Fruit fly (Drosophila melanogaster) whole organism, embryonic: ENCODE results near the gene Fbxl4.

Experiments
- Antp ChIP-seq: fragments of 200-800 bp; sonication (Bioruptor generic); optimal IDR thresholded peaks from 3 replicates; lab custom pipeline; 2016; ENCODE audit warnings: missing biosample characterization, missing genetic modification characterization
- CG17612 ChIP-seq: fragments of 200-800 bp; sonication (Bioruptor generic); IDR thresholded peaks from 2 replicates; pipeline ENCODE4 v1.3.6; 2022; ENCODE audit warnings: missing biosample characterization, missing genetic modification characterization
- CG18262 ChIP-seq: fragments of 200-800 bp; optimal IDR thresholded peaks from 3 replicates; lab custom pipeline; 2019; ENCODE audit warnings: missing biosample characterization, mild to moderate bottlenecking, missing genetic modification characterization, moderate library complexity
- CG2678 ChIP-seq: fragments of 200-800 bp; sonication (Bioruptor generic); optimal IDR thresholded peaks from 3 replicates; lab custom pipeline; 2019; ENCODE audit warnings: missing biosample characterization, mild to moderate bottlenecking, missing genetic modification characterization, moderate library complexity
- CG31224 ChIP-seq: fragments of 200-800 bp; sonication (Bioruptor generic); IDR thresholded peaks from 2 replicates; pipeline ENCODE4 v1.3.6; 2022; ENCODE audit warnings: missing biosample characterization, missing genetic modification characterization
- CG32767 ChIP-seq: fragments of 200-800 bp; sonication (Bioruptor generic); IDR thresholded peaks from 2 replicates; pipeline ENCODE4 v1.3.6; 2022; ENCODE audit warnings: missing biosample characterization, missing genetic modification characterization
- CG3281 ChIP-seq: fragments of 200-800 bp; sonication (Bioruptor generic); optimal IDR thresholded peaks from 3 replicates; lab custom pipeline; 2017; ENCODE audit warnings: missing biosample characterization, mild to moderate bottlenecking, missing genetic modification characterization
- CG5245 ChIP-seq: fragments of 200-800 bp; sonication (Bioruptor generic); optimal IDR thresholded peaks from 3 replicates; lab custom pipeline; 2016; ENCODE audit warnings: missing biosample characterization, missing genetic modification characterization
- CG6654 ChIP-seq: fragments of 200-800 bp; sonication (Bioruptor generic); optimal IDR thresholded peaks from 2 replicates; lab custom pipeline; 2017; ENCODE audit warnings: missing biosample characterization, mild to moderate bottlenecking, missing genetic modification characterization
- CG6791 ChIP-seq: fragments of 200-800 bp; sonication (Bioruptor generic); IDR thresholded peaks from 3 replicates; pipeline ENCODE4 v1.3.6; 2022; ENCODE audit warnings: missing biosample characterization, missing genetic modification characterization; ENCODE audit not compliant: partially characterized antibody
- CG6813 ChIP-seq: fragments of 200-800 bp; sonication (Bioruptor generic); optimal IDR thresholded peaks from 2 replicates; lab custom pipeline; 2017; ENCODE audit warnings: missing biosample characterization, missing genetic modification characterization, mild to moderate bottlenecking, moderate library complexity, missing genetic modification reagents
- CG8281 ChIP-seq: fragments of 200-800 bp; sonication (Bioruptor generic); optimal IDR thresholded peaks from 2 replicates; lab custom pipeline; 2018; ENCODE audit warnings: missing biosample characterization, mild to moderate bottlenecking, missing genetic modification characterization, moderate library complexity
- CHES-1-like ChIP-seq: fragments of 200-800 bp; sonication (Bioruptor generic); optimal IDR thresholded peaks from 2 replicates; lab custom pipeline; 2016; ENCODE audit warnings: missing biosample characterization, missing genetic modification characterization
- Doc2 ChIP-seq: fragments of 200-800 bp; sonication (Bioruptor generic); IDR thresholded peaks from 2 replicates; pipeline ENCODE4 v1.3.6; 2022; ENCODE audit warnings: missing biosample characterization, missing genetic modification characterization
- HmgD ChIP-seq: fragments of 200-800 bp; sonication (Bioruptor generic); optimal IDR thresholded peaks from 3 replicates; lab custom pipeline; 2016; ENCODE audit warnings: missing biosample characterization, missing genetic modification characterization
- Hr3 ChIP-seq: fragments of 200-800 bp; sonication (Bioruptor generic); optimal IDR thresholded peaks from 3 replicates; lab custom pipeline; 2016; ENCODE audit warnings: missing biosample characterization, missing genetic modification characterization
- Lhr ChIP-seq: fragments of 200-800 bp; sonication (Bioruptor generic); optimal IDR thresholded peaks from 3 replicates; lab custom pipeline; 2017; ENCODE audit warnings: mild to moderate bottlenecking, missing biosample characterization, missing genetic modification reagents, missing genetic modification characterization
- Lpt ChIP-seq: fragments of >200 bp; optimal IDR thresholded peaks from 2 replicates; lab custom pipeline; 2018; ENCODE audit warnings: missing biosample characterization, missing genetic modification characterization
- MTF-1 ChIP-seq: fragments of 200-800 bp; sonication (Bioruptor generic); optimal IDR thresholded peaks from 2 replicates; lab custom pipeline; 2018; ENCODE audit warnings: missing biosample characterization, mild to moderate bottlenecking, missing genetic modification characterization, borderline replicate concordance
- Max ChIP-seq: fragments of 200-800 bp; sonication (Bioruptor generic); optimal IDR thresholded peaks from 2 replicates; lab custom pipeline; 2016; ENCODE audit warnings: missing biosample characterization, mild to moderate bottlenecking, missing genetic modification characterization
- Med ChIP-seq: fragments of 200-800 bp; sonication (Bioruptor generic); peaks from one replicate; lab custom pipeline; 2016; ENCODE audit warnings: missing biosample characterization, missing genetic modification characterization, mild to moderate bottlenecking, inconsistent platforms, moderate library complexity
- Mes4 ChIP-seq: fragments of 200-800 bp; sonication (Bioruptor generic); optimal IDR thresholded peaks from 2 replicates; lab custom pipeline; 2016; ENCODE audit warnings: missing biosample characterization, missing genetic modification characterization
- Ssrp ChIP-seq: fragments of 200-800 bp; sonication (Bioruptor generic); optimal IDR thresholded peaks from 2 replicates; lab custom pipeline; 2018; ENCODE audit warnings: missing biosample characterization, mild to moderate bottlenecking, missing genetic modification characterization, moderate library complexity
- al ChIP-seq: fragments of 200-800 bp; sonication (Bioruptor generic); IDR thresholded peaks from 2 replicates; pipeline ENCODE4 v1.3.6; 2022; ENCODE audit warnings: missing biosample characterization, missing genetic modification characterization
- bbx ChIP-seq: fragments of 200-800 bp; sonication (Bioruptor generic); IDR thresholded peaks from 2 replicates; pipeline ENCODE4 v1.3.6; 2022; ENCODE audit warnings: missing biosample characterization, missing genetic modification characterization; ENCODE audit not compliant: partially characterized antibody
- br ChIP-seq: fragments of >200 bp; optimal IDR thresholded peaks from 2 replicates; lab custom pipeline; 2017
- chm ChIP-seq: fragments of 200-800 bp; sonication (Bioruptor generic); IDR thresholded peaks from 2 replicates; pipeline ENCODE4 v1.3.6; 2022; ENCODE audit warnings: missing biosample characterization, missing genetic modification characterization
- eve ChIP-seq, 2 experiments: fragments of >200 bp; optimal IDR thresholded peaks; 2 replicates each; lab custom pipeline; 2017; ENCODE audit warnings: missing biosample characterization in 2 of 2, missing genetic modification characterization in 2 of 2
- exex ChIP-seq: fragments of 200-800 bp; sonication (Bioruptor generic); optimal IDR thresholded peaks from 4 replicates; lab custom pipeline; 2018; ENCODE audit warnings: missing biosample characterization, mild to moderate bottlenecking, missing genetic modification characterization, moderate library complexity
- gce ChIP-seq: fragments of 200-800 bp; sonication (Bioruptor generic); IDR thresholded peaks from 3 replicates; pipeline ENCODE4 v1.3.6; 2022; ENCODE audit warnings: missing biosample characterization, missing genetic modification characterization
- gem ChIP-seq: fragments of 200-800 bp; sonication (Bioruptor generic); optimal IDR thresholded peaks from 2 replicates; lab custom pipeline; 2019; ENCODE audit warnings: missing biosample characterization, mild to moderate bottlenecking, missing genetic modification characterization, moderate library complexity
- grau ChIP-seq: fragments of 200-800 bp; optimal IDR thresholded peaks from 3 replicates; lab custom pipeline; 2019; ENCODE audit warnings: missing biosample characterization, mild to moderate bottlenecking, missing genetic modification characterization, moderate library complexity
- gro ChIP-seq: fragments of 200-800 bp; sonication (Bioruptor generic); optimal IDR thresholded peaks from 2 replicates; lab custom pipeline; 2016; ENCODE audit warnings: missing biosample characterization, missing genetic modification characterization
- gsb-n ChIP-seq: fragments of 200-800 bp; sonication (Bioruptor generic); optimal IDR thresholded peaks from 3 replicates; lab custom pipeline; 2018; ENCODE audit warnings: missing biosample characterization, mild to moderate bottlenecking, missing genetic modification characterization
- oc ChIP-seq: fragments of 200-800 bp; sonication (Bioruptor generic); optimal IDR thresholded peaks from 2 replicates; lab custom pipeline; 2018; ENCODE audit warnings: missing biosample characterization, mild to moderate bottlenecking, missing genetic modification characterization, moderate library complexity
- prd ChIP-seq, 3 experiments: fragments of >200 bp in 2 of 3; fragments of 200-800 bp in 1 of 3; sonication (Bioruptor generic) in 1 of 3; optimal IDR thresholded peaks in 2 of 3; IDR thresholded peaks in 1 of 3; 2 replicates in 2 of 3; 3 replicates in 1 of 3; pipeline versions ENCODE4 v1.3.6 to Lab custom; 2017 to 2022; ENCODE audit warnings: missing biosample characterization in 1 of 3, missing genetic modification characterization in 1 of 3
- pzg ChIP-seq: fragments of 200-800 bp; sonication (Bioruptor generic); optimal IDR thresholded peaks from 3 replicates; lab custom pipeline; 2018; ENCODE audit warnings: missing biosample characterization, mild to moderate bottlenecking, missing genetic modification characterization, moderate library complexity
- sd ChIP-seq: fragments of 200-800 bp; sonication (Bioruptor generic); optimal IDR thresholded peaks from 3 replicates; lab custom pipeline; 2018; ENCODE audit warnings: missing biosample characterization, mild to moderate bottlenecking, missing genetic modification characterization, moderate library complexity
- sens ChIP-seq: fragments of 200-800 bp; sonication (Bioruptor generic); peaks from one replicate; lab custom pipeline; 2016; ENCODE audit warnings: missing biosample characterization, missing genetic modification characterization
- sisA ChIP-seq: fragments of 200-800 bp; sonication (Bioruptor generic); IDR thresholded peaks from 2 replicates; pipeline ENCODE4 v1.3.6; 2022; ENCODE audit warnings: missing biosample characterization, missing genetic modification characterization
- slou ChIP-seq: fragments of 200-800 bp; sonication (Bioruptor generic); optimal IDR thresholded peaks from 3 replicates; lab custom pipeline; 2016; ENCODE audit warnings: missing biosample characterization, missing genetic modification characterization
- sob ChIP-seq: fragments of 200-800 bp; sonication (Bioruptor generic); IDR thresholded peaks from 2 replicates; pipeline ENCODE4 v1.3.6; 2022; ENCODE audit warnings: missing biosample characterization, missing genetic modification characterization
- sqz ChIP-seq: fragments of 200-800 bp; sonication (Bioruptor generic); optimal IDR thresholded peaks from 3 replicates; lab custom pipeline; 2018; ENCODE audit warnings: missing biosample characterization, mild to moderate bottlenecking, missing genetic modification characterization
- tll ChIP-seq, 2 experiments: fragments of 200-800 bp in 1 of 2; fragments of >200 bp in 1 of 2; sonication (Bioruptor generic) in 1 of 2; optimal IDR thresholded peaks; 2 replicates each; lab custom pipeline; 2017 to 2019; ENCODE audit warnings: missing biosample characterization in 2 of 2, missing genetic modification characterization in 2 of 2, mild to moderate bottlenecking in 1 of 2, moderate library complexity in 1 of 2
- toy ChIP-seq: fragments of 200-800 bp; sonication (Bioruptor generic); IDR thresholded peaks from 2 replicates; pipeline ENCODE4 v1.3.6; 2022; ENCODE audit warnings: missing biosample characterization, missing genetic modification characterization
- vvl ChIP-seq: fragments of 200-800 bp; sonication (Bioruptor generic); IDR thresholded peaks from 2 replicates; pipeline ENCODE4 v1.3.6; 2022; ENCODE audit warnings: missing biosample characterization, missing genetic modification characterization

Gene Fbxl4

DNA sequence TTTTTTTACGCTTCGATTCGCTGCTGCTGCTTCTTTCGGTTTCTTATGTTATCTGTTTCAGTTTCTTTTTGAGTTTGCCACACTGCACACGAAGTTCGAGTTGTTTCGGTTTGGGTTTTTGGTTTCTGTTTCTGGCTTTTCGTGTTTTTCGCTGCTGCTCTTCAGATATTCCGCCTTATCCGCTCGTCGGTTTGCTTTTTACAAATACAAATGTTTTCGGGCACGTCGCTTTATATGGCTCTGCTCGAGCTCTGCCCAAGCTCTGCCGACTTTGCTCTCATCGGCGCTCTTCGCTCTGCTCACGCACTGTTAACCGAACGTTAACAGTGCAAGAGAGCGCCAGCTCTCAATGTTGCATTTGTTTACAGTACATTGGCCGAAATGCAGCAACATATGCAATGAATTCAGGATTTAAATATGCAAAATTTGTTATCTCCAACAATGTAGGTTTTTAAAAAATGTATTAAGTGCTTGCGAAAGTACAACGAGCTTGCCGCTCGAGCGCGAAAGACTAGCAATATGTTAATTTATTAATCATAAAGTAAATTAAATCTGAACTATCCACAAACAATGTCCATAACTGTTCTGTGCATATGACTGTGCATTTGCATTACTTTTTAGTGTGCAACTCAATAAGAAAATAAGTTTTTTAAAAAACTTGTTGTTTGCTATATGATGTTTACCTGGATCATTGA lies 26.3 kb downstream of the Fbxl4 start (continued):
- TF ChIP-seq Lhr (GFP tag; lab: Kevin White, UChicago) (no peak), CG32767 (GFP tag; lab: Robert Waterston, UW) (no peak), br (no peak), sisA (GFP tag; lab: Robert Waterston, UW) (no peak), sob (no peak), CHES-1-like (no peak), al (no peak), CG5245 (GFP tag; lab: Kevin White, UChicago) (no peak), tll (GFP tag; optimal IDR thresholded peaks at IDR 0.05; lab: Kevin White, UChicago) (no peak), prd (optimal IDR thresholded peaks at IDR 0.05; lab: Kevin White, UChicago) (no peak), prd (GFP tag; IDR thresholded peaks at IDR 0.05; lab: Robert Waterston, UW) (no peak), HmgD (GFP tag; lab: Kevin White, UChicago) (no peak), bbx (GFP tag; lab: Robert Waterston, UW) (peak; percentile 45; the same call in 1 of the 2 replicates), CG2678 (peak; percentile 9)

DNA sequence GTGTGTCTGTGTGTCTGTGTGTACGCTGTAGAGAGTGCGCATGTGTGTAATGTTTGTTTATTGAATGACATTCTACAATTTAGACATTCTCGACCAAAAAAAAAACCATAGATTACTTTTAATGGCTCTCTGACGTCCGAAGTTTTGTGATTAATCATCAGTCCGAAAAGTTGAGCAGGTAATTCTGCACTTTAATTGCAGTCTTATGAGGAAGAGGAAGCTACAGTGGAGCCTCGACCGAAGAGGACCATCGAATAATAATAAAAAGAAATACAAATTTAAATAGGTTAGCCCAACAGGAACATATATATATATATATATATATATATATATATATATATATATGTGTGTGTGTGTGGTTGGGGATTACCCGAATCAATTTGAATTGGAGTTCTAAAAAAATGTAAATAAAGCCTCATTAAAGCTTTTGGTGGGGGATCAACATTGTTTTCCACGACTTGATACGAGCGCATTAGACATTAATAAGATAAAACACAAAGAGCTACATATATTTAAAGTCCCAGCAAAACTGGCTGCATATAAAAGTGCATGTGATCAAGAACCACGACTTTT lies 28.4 kb downstream of the Fbxl4 start:
- no peak for TF ChIP-seq gsb-n (tag; lab: Kevin White, UChicago)
- TF ChIP-seq CG31224 (GFP tag; lab: Robert Waterston, UW), result no peak
- no peak for TF ChIP-seq slou (GFP tag; lab: Kevin White, UChicago)
- TF ChIP-seq Doc2 (GFP tag; lab: Robert Waterston, UW), result no peak
- TF ChIP-seq sd (tag; lab: Kevin White, UChicago), result peak; percentile 69
- no peak for TF ChIP-seq CG6654
- TF ChIP-seq Ssrp (tag; lab: Kevin White, UChicago), result peak; percentile 21
- TF ChIP-seq sqz (GFP tag; lab: Kevin White, UChicago), result peak; percentile 68
- peak; percentile 46 for TF ChIP-seq grau (tag; lab: Kevin White, UChicago)
- peak in 1 of 2 experiments; percentile 34 for TF ChIP-seq eve (GFP tag; optimal IDR thresholded peaks at IDR 0.05; lab: Kevin White, UChicago)
- no peak for TF ChIP-seq pzg (GFP tag; lab: Kevin White, UChicago)
- TF ChIP-seq gce, result no peak
- TF ChIP-seq CG6813 (GFP tag; lab: Kevin White, UChicago), result no peak
- no peak for TF ChIP-seq CG18262 (tag; lab: Kevin White, UChicago)
- no peak for TF ChIP-seq vvl (GFP tag; lab: Robert Waterston, UW)
- peak; percentile 69 for TF ChIP-seq Med
- TF ChIP-seq sob, result no peak
- no peak for TF ChIP-seq Max
- TF ChIP-seq exex, result peak; percentile 16
- no peak for TF ChIP-seq CG6791
- no peak for TF ChIP-seq MTF-1 (GFP tag; lab: Kevin White, UChicago)
- TF ChIP-seq chm (GFP tag; lab: Robert Waterston, UW), result no peak
- no peak for TF ChIP-seq Antp (GFP tag; lab: Kevin White, UChicago)
- TF ChIP-seq CG17612, result no peak
- TF ChIP-seq Mes4, result no peak
- TF ChIP-seq gem, result peak; percentile 6
- no peak for TF ChIP-seq Lpt (GFP tag; lab: Kevin White, UChicago)
- TF ChIP-seq toy (GFP tag; lab: Robert Waterston, UW), result no peak
- TF ChIP-seq gro (GFP tag; lab: Kevin White, UChicago), result no peak
- no peak for TF ChIP-seq Hr3 (GFP tag; lab: Kevin White, UChicago)
- peak; percentile 6 for TF ChIP-seq CG3281 (GFP tag; lab: Kevin White, UChicago)
- TF ChIP-seq sens (GFP tag; lab: Kevin White, UChicago), result peak; percentile 78
- peak; percentile 0 for TF ChIP-seq CG8281 (tag; lab: Kevin White, UChicago)
- TF ChIP-seq oc, result no peak
